Fruit fly (Drosophila melanogaster) whole organism, embryonic: Measurements from ENCODE around the gene CG43175.

ENCODE experiments used
- Atf-2 ChIP-seq: fragments of 200-800 bp; sonication (Bioruptor generic); optimal IDR thresholded peaks from 2 replicates; lab custom pipeline; 2016; ENCODE audit warnings: missing biosample characterization, missing genetic modification characterization
- CG10321 ChIP-seq: fragments of 200-800 bp; sonication (Bioruptor generic); IDR thresholded peaks from 2 replicates; pipeline ENCODE4 v1.3.6; 2022; ENCODE audit warnings: missing biosample characterization, missing genetic modification characterization
- CG10462 ChIP-seq: fragments of 200-800 bp; sonication (Bioruptor generic); optimal IDR thresholded peaks from 2 replicates; lab custom pipeline; 2016; ENCODE audit warnings: missing biosample characterization, missing genetic modification characterization
- CG10654 ChIP-seq: fragments of 200-800 bp; sonication (Bioruptor generic); optimal IDR thresholded peaks from 2 replicates; lab custom pipeline; 2016; ENCODE audit warnings: missing biosample characterization, missing genetic modification characterization
- CG12299 ChIP-seq: fragments of 200-800 bp; sonication (Bioruptor generic); optimal IDR thresholded peaks from 2 replicates; lab custom pipeline; 2018; ENCODE audit warnings: missing biosample characterization, mild to moderate bottlenecking, missing genetic modification characterization
- CG1233 ChIP-seq: fragments of 200-800 bp; sonication (Bioruptor generic); optimal IDR thresholded peaks from 4 replicates; lab custom pipeline; 2018; ENCODE audit warnings: missing biosample characterization, mild to moderate bottlenecking, missing genetic modification characterization
- CG12391 ChIP-seq: fragments of 200-800 bp; sonication (Bioruptor generic); optimal IDR thresholded peaks from 3 replicates; lab custom pipeline; 2018; ENCODE audit warnings: missing biosample characterization, mild to moderate bottlenecking, missing genetic modification characterization, moderate library complexity
- CG1529 ChIP-seq: fragments of 200-800 bp; sonication (Bioruptor generic); optimal IDR thresholded peaks from 3 replicates; lab custom pipeline; 2018; ENCODE audit warnings: missing biosample characterization, missing genetic modification characterization
- CG15514 ChIP-seq: fragments of 200-800 bp; sonication (Bioruptor generic); optimal IDR thresholded peaks from 3 replicates; lab custom pipeline; 2017; ENCODE audit warnings: missing biosample characterization, missing genetic modification characterization, mild to moderate bottlenecking, moderate library complexity, missing genetic modification reagents
- CG1603 ChIP-seq: fragments of 200-800 bp; sonication (Bioruptor generic); optimal IDR thresholded peaks from 2 replicates; lab custom pipeline; 2019; ENCODE audit warnings: missing biosample characterization, mild to moderate bottlenecking, missing genetic modification characterization, moderate library complexity
- CG17361 ChIP-seq: fragments of 200-800 bp; sonication (Bioruptor generic); IDR thresholded peaks from 3 replicates; pipeline ENCODE4 v1.3.6; 2022; ENCODE audit warnings: missing biosample characterization, missing genetic modification characterization
- CG18476 ChIP-seq: fragments of 200-800 bp; sonication (Bioruptor generic); optimal IDR thresholded peaks from 2 replicates; lab custom pipeline; 2016; ENCODE audit warnings: missing biosample characterization, mild to moderate bottlenecking, missing genetic modification characterization
- CG30020 ChIP-seq: fragments of 200-800 bp; optimal IDR thresholded peaks from 2 replicates; lab custom pipeline; 2019; ENCODE audit warnings: missing biosample characterization, mild to moderate bottlenecking, missing genetic modification characterization, moderate library complexity
- CG31224 ChIP-seq: fragments of 200-800 bp; sonication (Bioruptor generic); IDR thresholded peaks from 2 replicates; pipeline ENCODE4 v1.3.6; 2022; ENCODE audit warnings: missing biosample characterization, missing genetic modification characterization
- CG3163 ChIP-seq: fragments of 200-800 bp; sonication (Bioruptor generic); optimal IDR thresholded peaks from 3 replicates; lab custom pipeline; 2016; ENCODE audit warnings: missing biosample characterization, missing genetic modification characterization
- CG3407 ChIP-seq: fragments of 200-800 bp; sonication (Bioruptor generic); optimal IDR thresholded peaks from 2 replicates; lab custom pipeline; 2018; ENCODE audit warnings: missing biosample characterization, mild to moderate bottlenecking, missing genetic modification characterization
- CG34376 ChIP-seq: fragments of 200-800 bp; sonication (Bioruptor generic); optimal IDR thresholded peaks from 2 replicates; lab custom pipeline; 2018; ENCODE audit warnings: missing biosample characterization, mild to moderate bottlenecking, missing genetic modification characterization
- CG4424 ChIP-seq: fragments of 200-800 bp; sonication (Bioruptor generic); optimal IDR thresholded peaks from 3 replicates; lab custom pipeline; 2016; ENCODE audit warnings: missing biosample characterization, missing genetic modification characterization
- CG6272 ChIP-seq: fragments of 200-800 bp; sonication (Bioruptor generic); IDR thresholded peaks from 2 replicates; pipeline ENCODE4 v1.3.6; 2022; ENCODE audit warnings: missing biosample characterization, missing genetic modification characterization
- CG6683 ChIP-seq: fragments of 200-800 bp; sonication (Bioruptor generic); optimal IDR thresholded peaks from 2 replicates; lab custom pipeline; 2017; ENCODE audit warnings: missing biosample characterization, mild to moderate bottlenecking, missing genetic modification characterization, missing genetic modification reagents
- CG9215 ChIP-seq: fragments of 200-800 bp; sonication (Bioruptor generic); IDR thresholded peaks from 2 replicates; pipeline ENCODE4 v1.3.6; 2022; ENCODE audit warnings: missing biosample characterization, missing genetic modification characterization
- CG9797 ChIP-seq: fragments of 200-800 bp; sonication (Bioruptor generic); optimal IDR thresholded peaks from 3 replicates; lab custom pipeline; 2018; ENCODE audit warnings: missing biosample characterization, mild to moderate bottlenecking, missing genetic modification characterization
- CG9817 ChIP-seq: fragments of 200-800 bp; sonication (Bioruptor generic); optimal IDR thresholded peaks from 2 replicates; lab custom pipeline; 2018; ENCODE audit warnings: missing biosample characterization, mild to moderate bottlenecking, missing genetic modification characterization, moderate library complexity
- Doc3 ChIP-seq: fragments of 200-800 bp; sonication (Bioruptor generic); IDR thresholded peaks from 3 replicates; pipeline ENCODE4 v1.3.6; 2022; ENCODE audit warnings: missing biosample characterization, missing genetic modification characterization; ENCODE audit not compliant: partially characterized antibody
- Dp ChIP-seq: fragments of 200-800 bp; sonication (Bioruptor generic); optimal IDR thresholded peaks from 2 replicates; lab custom pipeline; 2018; ENCODE audit warnings: missing biosample characterization, mild to moderate bottlenecking, missing genetic modification characterization, moderate library complexity
- H2.0 ChIP-seq: fragments of 200-800 bp; sonication (Bioruptor generic); IDR thresholded peaks from 2 replicates; pipeline ENCODE4 v1.3.6; 2022; ENCODE audit warnings: missing biosample characterization, missing genetic modification characterization
- HmgD ChIP-seq: fragments of 200-800 bp; sonication (Bioruptor generic); optimal IDR thresholded peaks from 3 replicates; lab custom pipeline; 2016; ENCODE audit warnings: missing biosample characterization, missing genetic modification characterization
- Hr3 ChIP-seq: fragments of 200-800 bp; sonication (Bioruptor generic); optimal IDR thresholded peaks from 3 replicates; lab custom pipeline; 2016; ENCODE audit warnings: missing biosample characterization, missing genetic modification characterization
- NC2α ChIP-seq: fragments of 200-800 bp; sonication (Bioruptor generic); optimal IDR thresholded peaks from 2 replicates; lab custom pipeline; 2016; ENCODE audit warnings: missing biosample characterization, missing genetic modification characterization
- Neu2 ChIP-seq: fragments of 200-800 bp; sonication (Bioruptor generic); optimal IDR thresholded peaks from 3 replicates; lab custom pipeline; 2016; ENCODE audit warnings: missing biosample characterization, missing genetic modification characterization, borderline replicate concordance
- Opbp ChIP-seq: fragments of 200-800 bp; sonication (Bioruptor generic); IDR thresholded peaks from 3 replicates; pipeline ENCODE4 v1.3.6; 2022; ENCODE audit warnings: missing biosample characterization, missing genetic modification characterization; ENCODE audit not compliant: partially characterized antibody
- Six4 ChIP-seq: fragments of 200-800 bp; sonication (Bioruptor generic); optimal IDR thresholded peaks from 2 replicates; lab custom pipeline; 2016; ENCODE audit warnings: missing biosample characterization, missing genetic modification characterization
- bcd ChIP-seq: fragments of 200-800 bp; sonication (Bioruptor generic); optimal IDR thresholded peaks from 2 replicates; lab custom pipeline; 2017; ENCODE audit warnings: missing biosample characterization, mild to moderate bottlenecking, missing genetic modification characterization
- bowl ChIP-seq: fragments of 200-800 bp; sonication (Bioruptor generic); IDR thresholded peaks from 2 replicates; pipeline ENCODE4 v1.3.6; 2022; ENCODE audit warnings: missing biosample characterization, missing genetic modification characterization
- cas ChIP-seq: fragments of 200-800 bp; sonication (Bioruptor generic); IDR thresholded peaks from 2 replicates; pipeline ENCODE4 v1.3.6; 2022; ENCODE audit warnings: missing biosample characterization, missing genetic modification characterization
- crp ChIP-seq, 2 experiments: fragments of 200-800 bp; sonication (Bioruptor generic); optimal IDR thresholded peaks; 2 replicates in 1 of 2; 3 replicates in 1 of 2; lab custom pipeline; 2017; ENCODE audit warnings: missing biosample characterization in 2 of 2, missing genetic modification characterization in 2 of 2, mild to moderate bottlenecking in 1 of 2, moderate library complexity in 1 of 2
- esg ChIP-seq: fragments of 200-800 bp; sonication (Bioruptor generic); conservative IDR thresholded peaks from 2 replicates; pipeline ENCODE4 v1.3.6; 2022; ENCODE audit warnings: missing biosample characterization, missing genetic modification characterization
- gem ChIP-seq: fragments of 200-800 bp; sonication (Bioruptor generic); optimal IDR thresholded peaks from 2 replicates; lab custom pipeline; 2019; ENCODE audit warnings: missing biosample characterization, mild to moderate bottlenecking, missing genetic modification characterization, moderate library complexity
- gfzf ChIP-seq: fragments of 200-800 bp; sonication (Bioruptor generic); optimal IDR thresholded peaks from 2 replicates; lab custom pipeline; 2016; ENCODE audit warnings: missing biosample characterization, mild to moderate bottlenecking, missing genetic modification characterization, moderate library complexity
- grau ChIP-seq: fragments of 200-800 bp; optimal IDR thresholded peaks from 3 replicates; lab custom pipeline; 2019; ENCODE audit warnings: missing biosample characterization, mild to moderate bottlenecking, missing genetic modification characterization, moderate library complexity
- gro ChIP-seq: fragments of 200-800 bp; sonication (Bioruptor generic); optimal IDR thresholded peaks from 2 replicates; lab custom pipeline; 2016; ENCODE audit warnings: missing biosample characterization, missing genetic modification characterization
- lilli ChIP-seq: fragments of 200-800 bp; sonication (Bioruptor generic); optimal IDR thresholded peaks from 3 replicates; lab custom pipeline; 2016; ENCODE audit warnings: missing biosample characterization, missing genetic modification characterization
- lov ChIP-seq, 2 experiments: fragments of 200-800 bp in 1 of 2; fragments of >200 bp in 1 of 2; sonication (Bioruptor generic) in 1 of 2; IDR thresholded peaks in 1 of 2; optimal IDR thresholded peaks in 1 of 2; 2 replicates in 1 of 2; 3 replicates in 1 of 2; pipeline versions ENCODE4 v1.3.6 to Lab custom; 2017 to 2022; ENCODE audit warnings: missing biosample characterization in 1 of 2, missing genetic modification characterization in 1 of 2
- nmo ChIP-seq: fragments of 200-800 bp; sonication (Bioruptor generic); optimal IDR thresholded peaks from 2 replicates; lab custom pipeline; 2018; ENCODE audit warnings: missing biosample characterization, mild to moderate bottlenecking, missing genetic modification characterization, moderate library complexity
- org-1 ChIP-seq: fragments of 200-800 bp; sonication (Bioruptor generic); optimal IDR thresholded peaks from 2 replicates; lab custom pipeline; 2017; ENCODE audit warnings: missing biosample characterization, missing genetic modification characterization
- prd ChIP-seq, 3 experiments: fragments of >200 bp in 2 of 3; fragments of 200-800 bp in 1 of 3; sonication (Bioruptor generic) in 1 of 3; optimal IDR thresholded peaks in 2 of 3; IDR thresholded peaks in 1 of 3; 2 replicates in 2 of 3; 3 replicates in 1 of 3; pipeline versions ENCODE4 v1.3.6 to Lab custom; 2017 to 2022; ENCODE audit warnings: missing biosample characterization in 1 of 3, missing genetic modification characterization in 1 of 3
- ranshi ChIP-seq: fragments of 200-800 bp; sonication (Bioruptor generic); IDR thresholded peaks from 2 replicates; pipeline ENCODE4 v1.3.6; 2022; ENCODE audit warnings: missing biosample characterization, missing genetic modification characterization
- sd ChIP-seq: fragments of 200-800 bp; sonication (Bioruptor generic); optimal IDR thresholded peaks from 3 replicates; lab custom pipeline; 2018; ENCODE audit warnings: missing biosample characterization, mild to moderate bottlenecking, missing genetic modification characterization, moderate library complexity
- sisA ChIP-seq: fragments of 200-800 bp; sonication (Bioruptor generic); IDR thresholded peaks from 2 replicates; pipeline ENCODE4 v1.3.6; 2022; ENCODE audit warnings: missing biosample characterization, missing genetic modification characterization
- usp ChIP-seq: fragments of >200 bp; optimal IDR thresholded peaks from 2 replicates; lab custom pipeline; 2017; ENCODE audit warnings: missing biosample characterization, missing genetic modification characterization
- zf30C ChIP-seq: fragments of 200-800 bp; sonication (Bioruptor generic); optimal IDR thresholded peaks from 3 replicates; lab custom pipeline; 2018; ENCODE audit warnings: missing biosample characterization, mild to moderate bottlenecking, missing genetic modification characterization

Gene CG43175

DNA sequence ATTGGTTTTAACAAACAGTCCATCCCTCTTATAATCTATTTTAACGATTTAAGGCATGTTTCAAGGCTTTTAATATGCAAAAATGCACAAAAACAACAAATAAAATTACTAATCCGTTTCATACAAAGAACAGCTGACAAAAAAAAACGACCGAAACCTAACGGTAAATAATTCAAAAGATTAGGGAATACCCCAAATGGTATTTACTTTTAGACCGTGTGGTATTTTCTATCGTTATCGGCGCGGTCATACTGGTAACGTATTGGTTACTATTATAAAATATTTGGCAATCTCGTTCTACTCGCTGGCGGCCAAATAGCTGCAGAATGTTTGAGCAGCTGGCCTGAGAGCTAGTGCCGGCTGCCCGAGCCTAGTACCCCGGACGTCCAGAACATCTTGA is 24.6 kb upstream of the CG43175 start, which contains the start of gene sll (continued):
- TF ChIP-seq bowl (GFP tag; lab: Robert Waterston, UW): no peak
- TF ChIP-seq lilli (GFP tag; lab: Kevin White, UChicago): no peak
- TF ChIP-seq HmgD: no peak
- TF ChIP-seq CG17361 (GFP tag; lab: Robert Waterston, UW): no peak
- TF ChIP-seq zf30C (GFP tag; lab: Kevin White, UChicago): no peak
- TF ChIP-seq gfzf: peak; percentile 72
- no peak for TF ChIP-seq CG10462 (GFP tag; lab: Kevin White, UChicago)
- TF ChIP-seq Neu2 (GFP tag; lab: Kevin White, UChicago): no peak
- TF ChIP-seq Doc3 (GFP tag; lab: Robert Waterston, UW): 0 out of 3 replicates have a peak, but pooled peaks have one; percentile 24
- TF ChIP-seq Hr3 (GFP tag; lab: Kevin White, UChicago): no peak
- no peak for TF ChIP-seq esg (GFP tag; lab: Robert Waterston, UW)
- no peak for TF ChIP-seq CG31224 (GFP tag; lab: Robert Waterston, UW)
- no peak for TF ChIP-seq CG4424 (GFP tag; lab: Kevin White, UChicago)
- TF ChIP-seq CG18476 (GFP tag; lab: Kevin White, UChicago): no peak
- peak; percentile 11 to 79 for TF ChIP-seq crp (GFP tag; optimal IDR thresholded peaks at IDR 0.05; lab: Kevin White, UChicago)
- TF ChIP-seq CG1529 (GFP tag; lab: Kevin White, UChicago): no peak
- TF ChIP-seq CG15514: peak; percentile 38
- TF ChIP-seq CG10654 (GFP tag; lab: Kevin White, UChicago): no peak
- TF ChIP-seq usp (GFP tag; lab: Kevin White, UChicago): no peak
- no peak for TF ChIP-seq Atf-2 (GFP tag; lab: Kevin White, UChicago)
- TF ChIP-seq CG3407 (GFP tag; lab: Kevin White, UChicago): no peak
- TF ChIP-seq CG3163 (GFP tag; lab: Kevin White, UChicago): no peak
- TF ChIP-seq Six4: no peak
- TF ChIP-seq CG6683 (GFP tag; lab: Kevin White, UChicago): no peak
- no peak for TF ChIP-seq CG34376 (GFP tag; lab: Kevin White, UChicago)
- peak; percentile 64 for TF ChIP-seq CG9797 (GFP tag; lab: Kevin White, UChicago)
- TF ChIP-seq lov (optimal IDR thresholded peaks at IDR 0.05; lab: Kevin White, UChicago): no peak
- no peak for TF ChIP-seq lov (GFP tag; IDR thresholded peaks at IDR 0.05; lab: Robert Waterston, UW)
- no peak for TF ChIP-seq CG9215 (GFP tag; lab: Robert Waterston, UW)
- TF ChIP-seq Dp (GFP tag; lab: Kevin White, UChicago): peak; percentile 26
- no peak for TF ChIP-seq CG6272 (GFP tag; lab: Robert Waterston, UW)
- no peak for TF ChIP-seq CG10321 (GFP tag; lab: Robert Waterston, UW)
- no peak for TF ChIP-seq Opbp (GFP tag; lab: Robert Waterston, UW)
- no peak for TF ChIP-seq prd (optimal IDR thresholded peaks at IDR 0.05; lab: Kevin White, UChicago)
- TF ChIP-seq prd (GFP tag; IDR thresholded peaks at IDR 0.05; lab: Robert Waterston, UW): no peak
- TF ChIP-seq CG30020 (tag; lab: Kevin White, UChicago): no peak
- TF ChIP-seq sisA: no peak
- TF ChIP-seq ranshi (GFP tag; lab: Robert Waterston, UW): no peak
- TF ChIP-seq CG12299 (tag; lab: Kevin White, UChicago): no peak
- no peak for TF ChIP-seq CG9817 (tag; lab: Kevin White, UChicago)
- TF ChIP-seq bcd (GFP tag; lab: Kevin White, UChicago): no peak
- TF ChIP-seq CG1603 (tag; lab: Kevin White, UChicago): peak; percentile 29
- no peak for TF ChIP-seq H2.0 (GFP tag; lab: Robert Waterston, UW)
- no peak for TF ChIP-seq grau (tag; lab: Kevin White, UChicago)
- no peak for TF ChIP-seq NC2α (GFP tag; lab: Kevin White, UChicago)
- TF ChIP-seq nmo (GFP tag; lab: Kevin White, UChicago): no peak
- peak; percentile 9 for TF ChIP-seq CG12391
- TF ChIP-seq gem (tag; lab: Kevin White, UChicago): peak; percentile 27
- TF ChIP-seq gro (GFP tag; lab: Kevin White, UChicago): no peak
- TF ChIP-seq sd (tag; lab: Kevin White, UChicago): no peak
- TF ChIP-seq cas (GFP tag; lab: Robert Waterston, UW): no peak
- no peak for TF ChIP-seq org-1 (GFP tag; lab: Kevin White, UChicago)
- TF ChIP-seq CG1233 (GFP tag; lab: Kevin White, UChicago): no peak
